Worm (Caenorhabditis elegans) whole organism, midembryonic: Measurements from ENCODE around the gene col-185.

Experiments used
- T22C8.4 ChIP-seq: fragments of 200-800 bp; sonication (Bioruptor generic); IDR thresholded peaks from 2 replicates; pipeline ENCODE4 v1.3.6; 2022; ENCODE audit warnings: missing genetic modification characterization, missing compliant biosample characterization
- cog-1 ChIP-seq: sonication (generic microtip); optimal IDR thresholded peaks from 2 replicates; lab custom pipeline; 2016; ENCODE audit warnings: missing genetic modification characterization, missing compliant biosample characterization
- flt-1 ChIP-seq: fragments of 200-800 bp; sonication (Bioruptor generic); IDR thresholded peaks from 2 replicates; pipeline ENCODE4 v1.3.6; 2022; ENCODE audit warnings: missing genetic modification characterization, missing compliant biosample characterization
- ztf-23 ChIP-seq: fragments of 200-800 bp; sonication (Bioruptor generic); IDR thresholded peaks from 2 replicates; pipeline ENCODE4 v1.3.6; 2022; ENCODE audit warnings: missing genetic modification reagents, missing genetic modification characterization, missing compliant biosample characterization

DNA sequence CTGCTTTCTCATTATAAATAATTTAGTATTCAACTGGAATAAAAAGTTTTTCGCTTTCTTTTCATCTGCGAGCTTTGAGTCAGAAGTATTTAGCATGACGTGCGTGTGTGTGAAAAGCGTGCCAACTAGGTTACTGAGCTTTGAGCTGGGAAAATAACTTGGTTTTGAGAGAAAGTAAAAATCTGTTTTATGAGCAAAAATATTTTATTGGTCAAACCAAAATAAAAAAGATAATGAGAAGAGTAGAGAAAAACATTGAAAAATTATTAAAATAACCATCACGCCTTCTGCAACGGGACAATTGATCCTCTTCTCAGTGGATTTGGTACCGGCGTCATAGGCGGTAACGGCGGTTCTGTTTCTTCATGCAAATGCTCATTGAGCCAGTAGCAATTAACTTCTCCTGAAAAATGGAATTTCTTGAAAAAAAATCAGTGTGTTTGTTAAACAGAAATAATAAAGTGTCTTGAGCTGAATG is 33.7 kb upstream of the col-185 start:
- TF ChIP-seq ztf-23 (GFP tag; lab: Robert Waterston, UW) (no peak), T22C8.4 (no peak), cog-1 (tag; lab: Kevin White, UChicago) (no peak), flt-1 (GFP tag; lab: Robert Waterston, UW) (no peak)
